Worm (Caenorhabditis elegans) whole organism, L4/young adult: Measurements from ENCODE around the gene hmit-1.1.

Source experiments
- W03F9.2 ChIP-seq: fragments of 150-350 bp; optimal IDR thresholded peaks from 2 replicates; lab custom pipeline; 2014; ENCODE audit warnings: missing biosample characterization, missing genetic modification characterization
- dao-5 ChIP-seq: sonication (generic microtip); optimal IDR thresholded peaks from 2 replicates; lab custom pipeline; 2016; ENCODE audit warnings: missing genotype, missing genetic modification characterization, moderate library complexity, missing compliant biosample characterization

DNA sequence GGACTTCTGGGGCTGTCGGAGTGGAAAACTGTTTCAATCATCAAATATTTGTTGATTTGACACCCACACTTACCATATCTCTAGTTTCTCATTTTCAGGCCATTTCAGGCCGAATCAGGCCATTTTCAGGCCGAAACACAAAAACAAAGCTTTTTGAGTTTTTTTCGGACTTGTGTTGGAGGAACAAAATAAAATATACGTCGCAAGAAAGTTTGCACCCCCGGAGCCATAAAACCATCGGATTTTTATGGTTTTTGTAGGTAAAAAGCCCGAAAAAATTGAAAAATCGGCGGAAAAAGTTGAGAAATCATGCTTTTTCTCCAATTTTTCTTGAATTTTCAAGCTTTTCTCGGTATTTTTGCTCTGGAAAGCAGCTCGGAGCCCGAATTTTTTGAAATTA lies 8.0 kb upstream of the hmit-1.1 start, which contains the start of gene Y51A2D.1:
- TF ChIP-seq W03F9.2 (tag; lab: Kevin White, UChicago) = no peak
- no peak for TF ChIP-seq dao-5 (tag; lab: Kevin White, UChicago)
